Worm (Caenorhabditis elegans): ENCODE data around the gene exc-5.

Gene exc-5

ce11 chrIV:8762471-8762870 is 51.0 kb downstream of the exc-5 start:
- TF ChIP-seq tbx-37 (GFP tag; conservative IDR thresholded peaks at IDR 0.05), result no peak
- TF ChIP-seq F13C5.2 (tag; optimal IDR thresholded peaks at IDR 0.05), result peak; percentile 9
- no peak for TF ChIP-seq hmbx-1 (tag; optimal IDR thresholded peaks at IDR 0.05)

DNA sequence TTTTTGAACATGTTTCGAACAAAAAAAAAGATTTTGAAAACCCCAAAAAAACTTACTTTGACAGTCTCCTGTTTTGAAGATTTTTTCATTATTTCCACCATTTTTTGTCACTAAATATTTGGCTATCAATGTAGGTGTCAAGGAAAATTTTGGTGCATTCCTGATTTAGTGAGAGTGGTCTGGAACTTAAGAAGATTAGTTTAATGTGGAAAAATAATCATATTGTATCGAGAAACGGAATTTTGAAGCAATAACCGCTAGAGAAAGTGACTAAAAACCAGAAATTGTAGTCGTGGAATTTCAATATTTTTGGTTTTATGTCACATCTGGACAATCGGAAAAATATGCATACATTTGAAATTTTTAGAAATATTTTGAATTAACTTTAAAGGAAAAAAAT is 51.6 kb downstream of the exc-5 start, which contains the start of the genes F20C5.11 and klp-11:
Gene F20C5.11, minus strand, starts transcription at position 101 of the 400 bp plus-strand sequence.
Gene klp-11, minus strand, starts transcription at position 171 of the 400 bp plus-strand sequence.
- TF ChIP-seq aly-1 (tag; optimal IDR thresholded peaks at IDR 0.05), result no peak
- TF ChIP-seq B0310.2 (tag; optimal IDR thresholded peaks at IDR 0.05), result no peak
- no peak for TF ChIP-seq tbx-11 (GFP tag; IDR thresholded peaks at IDR 0.05)
- TF ChIP-seq hnd-1 (tag; optimal IDR thresholded peaks at IDR 0.05), result no peak
- TF ChIP-seq tra-4 (tag; optimal IDR thresholded peaks at IDR 0.05), result no peak
- TF ChIP-seq hmg-4 (GFP tag; optimal IDR thresholded peaks at IDR 0.05), result no peak
- TF ChIP-seq pes-1 (GFP tag; IDR thresholded peaks at IDR 0.05), result no peak
- TF ChIP-seq ets-7 (tag; optimal IDR thresholded peaks at IDR 0.05), result no peak
- TF ChIP-seq ama-1 (optimal IDR thresholded peaks at IDR 0.05), result no peak
- no peak for TF ChIP-seq flt-1 (GFP tag; IDR thresholded peaks at IDR 0.05)

- TF ChIP-seq hnd-1 (tag; optimal IDR thresholded peaks at IDR 0.05) (no peak), F13C5.2 (tag; optimal IDR thresholded peaks at IDR 0.05) (no peak), ceh-13 (GFP tag; optimal IDR thresholded peaks at IDR 0.05) (no peak), ets-7 (tag; optimal IDR thresholded peaks at IDR 0.05) (no peak), pes-1 (GFP tag; IDR thresholded peaks at IDR 0.05) (no peak), tbx-11 (GFP tag; IDR thresholded peaks at IDR 0.05) (no peak), sea-1 (GFP tag; conservative IDR thresholded peaks at IDR 0.05) (no peak), hmg-4 (GFP tag; optimal IDR thresholded peaks at IDR 0.05) (no peak), flt-1 (GFP tag; IDR thresholded peaks at IDR 0.05) (no peak), scrt-1 (GFP tag; IDR thresholded peaks at IDR 0.05) (no peak), ceh-36 (tag; optimal IDR thresholded peaks at IDR 0.05) (no peak), aly-1 (tag; optimal IDR thresholded peaks at IDR 0.05) (no peak)
Measured at ce11 chrIV:8758620-8759019, 54.9 kb downstream of the exc-5 start.

DNA sequence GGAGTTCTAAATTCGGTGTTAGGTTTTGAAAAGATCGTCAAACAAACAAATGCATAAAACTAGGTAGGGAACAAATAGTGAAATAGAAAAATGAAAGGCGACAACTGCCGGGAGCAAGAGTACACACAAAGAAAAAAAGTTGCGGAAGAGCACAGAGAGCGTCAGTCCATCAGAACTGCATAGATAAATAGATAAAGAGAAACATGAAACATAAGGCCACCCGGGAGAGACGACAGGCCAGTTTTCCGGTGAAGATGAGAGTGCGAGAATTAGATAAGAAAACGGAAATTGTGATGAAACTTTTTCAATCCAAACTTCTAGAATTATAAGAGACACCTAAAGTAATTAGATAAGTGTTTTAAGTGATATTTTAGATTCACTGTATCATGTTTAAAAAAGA is 55.7 kb downstream of the exc-5 start:
- TF ChIP-seq ceh-36 (tag; optimal IDR thresholded peaks at IDR 0.05), result no peak
- TF ChIP-seq aly-1 (tag; optimal IDR thresholded peaks at IDR 0.05), result no peak
- no peak for TF ChIP-seq tra-4 (tag; optimal IDR thresholded peaks at IDR 0.05)
- no peak for TF ChIP-seq F13C5.2 (tag; optimal IDR thresholded peaks at IDR 0.05)
- no peak for TF ChIP-seq ets-7 (tag; optimal IDR thresholded peaks at IDR 0.05)
- TF ChIP-seq B0310.2 (tag; optimal IDR thresholded peaks at IDR 0.05), result no peak
- TF ChIP-seq ama-1 (optimal IDR thresholded peaks at IDR 0.05), result no peak
- TF ChIP-seq hmg-4 (GFP tag; optimal IDR thresholded peaks at IDR 0.05), result no peak
- no peak for TF ChIP-seq tbx-37 (GFP tag; conservative IDR thresholded peaks at IDR 0.05)
- no peak for TF ChIP-seq hmbx-1 (tag; optimal IDR thresholded peaks at IDR 0.05)
- TF ChIP-seq pes-1 (GFP tag; IDR thresholded peaks at IDR 0.05), result no peak
- TF ChIP-seq scrt-1 (GFP tag; IDR thresholded peaks at IDR 0.05), result no peak
- no peak for TF ChIP-seq hnd-1 (tag; optimal IDR thresholded peaks at IDR 0.05)
- no peak for TF ChIP-seq tbx-11 (GFP tag; IDR thresholded peaks at IDR 0.05)

DNA sequence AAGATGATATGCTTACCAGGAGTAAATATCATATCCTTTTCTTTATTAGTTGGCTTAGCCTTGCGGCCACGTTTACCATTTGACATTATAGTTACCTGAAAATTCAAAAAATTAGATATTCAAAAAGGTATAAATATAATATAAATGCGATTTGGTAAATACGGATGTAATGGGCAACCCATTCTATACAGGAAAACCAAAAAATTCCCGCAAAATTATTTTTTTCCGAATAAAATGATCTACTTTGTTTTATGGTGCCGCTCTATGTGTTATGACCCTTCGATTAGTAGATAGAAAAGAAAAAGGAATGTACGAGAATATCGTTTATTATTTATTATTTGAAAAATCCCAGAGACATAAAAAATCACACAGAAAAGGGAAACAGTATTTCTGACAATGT is 58.7 kb downstream of the exc-5 start, which contains the start of gene elli-1:
Gene elli-1, minus strand, starts transcription at position 101 of the 400 bp plus-strand sequence.
- TF ChIP-seq ets-7 (tag; optimal IDR thresholded peaks at IDR 0.05) (no peak), aly-1 (tag; optimal IDR thresholded peaks at IDR 0.05) (no peak), scrt-1 (GFP tag; IDR thresholded peaks at IDR 0.05) (no peak), hnd-1 (tag; optimal IDR thresholded peaks at IDR 0.05) (no peak), ama-1 (optimal IDR thresholded peaks at IDR 0.05) (no peak), B0310.2 (tag; optimal IDR thresholded peaks at IDR 0.05) (no peak), pes-1 (GFP tag; IDR thresholded peaks at IDR 0.05) (no peak), tbx-37 (GFP tag; conservative IDR thresholded peaks at IDR 0.05) (no peak), ceh-36 (tag; optimal IDR thresholded peaks at IDR 0.05) (no peak)

DNA sequence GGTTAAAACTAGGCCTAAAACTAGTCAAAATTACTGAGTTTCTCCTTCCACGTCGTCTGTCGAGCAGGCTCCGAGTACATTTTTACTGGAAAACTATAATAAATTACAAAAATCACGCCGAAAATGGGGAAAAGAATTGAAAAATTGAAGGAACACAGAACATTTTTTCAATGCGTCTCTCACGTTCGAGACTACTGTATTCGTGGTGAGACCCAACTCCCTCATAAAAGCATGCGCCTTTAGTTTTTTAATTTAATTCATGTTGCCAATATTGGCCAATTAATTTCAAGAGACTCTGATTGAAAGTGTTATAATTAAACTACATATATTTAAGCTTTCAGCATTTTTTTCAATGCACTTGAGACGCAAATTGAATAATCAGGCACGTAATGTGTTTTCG is 59.3 kb downstream of the exc-5 start:
- no peak for TF ChIP-seq aly-1 (tag; optimal IDR thresholded peaks at IDR 0.05)
- TF ChIP-seq flt-1 (GFP tag; IDR thresholded peaks at IDR 0.05), result no peak
- TF ChIP-seq pes-1 (GFP tag; IDR thresholded peaks at IDR 0.05), result no peak
- TF ChIP-seq hmg-4 (GFP tag; optimal IDR thresholded peaks at IDR 0.05), result no peak
- TF ChIP-seq ceh-13 (GFP tag; optimal IDR thresholded peaks at IDR 0.05), result no peak
- TF ChIP-seq F13C5.2 (tag; optimal IDR thresholded peaks at IDR 0.05), result no peak
- no peak for TF ChIP-seq B0310.2 (tag; optimal IDR thresholded peaks at IDR 0.05)
- no peak for TF ChIP-seq hmbx-1 (tag; optimal IDR thresholded peaks at IDR 0.05)
- TF ChIP-seq hnd-1 (tag; optimal IDR thresholded peaks at IDR 0.05), result no peak
- no peak for TF ChIP-seq ama-1 (optimal IDR thresholded peaks at IDR 0.05)

DNA sequence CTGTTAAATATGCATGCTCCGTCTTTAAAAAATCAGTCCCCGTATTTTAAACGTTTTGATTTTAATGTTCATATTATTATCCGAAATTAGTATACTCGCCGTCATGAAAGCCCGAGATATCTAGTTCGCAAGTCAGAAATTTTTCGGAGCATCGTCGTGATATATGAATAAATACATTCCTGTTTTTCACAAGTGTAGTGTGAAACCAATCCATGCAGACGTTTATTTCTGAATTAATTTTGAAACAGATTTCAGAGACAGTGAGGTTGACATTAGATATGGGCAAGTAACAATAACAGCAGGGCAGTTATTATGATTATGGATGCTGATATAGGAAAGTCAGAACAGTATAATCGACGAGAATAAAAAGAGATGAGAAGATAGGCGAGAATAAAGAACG is 61.0 kb downstream of the exc-5 start:
- no peak for TF ChIP-seq pes-1 (GFP tag; IDR thresholded peaks at IDR 0.05)
- no peak for TF ChIP-seq ceh-13 (GFP tag; optimal IDR thresholded peaks at IDR 0.05)
- TF ChIP-seq hmg-4 (GFP tag; optimal IDR thresholded peaks at IDR 0.05), result no peak
- no peak for TF ChIP-seq F13C5.2 (tag; optimal IDR thresholded peaks at IDR 0.05)
- TF ChIP-seq B0310.2 (tag; optimal IDR thresholded peaks at IDR 0.05), result no peak
- TF ChIP-seq hmbx-1 (tag; optimal IDR thresholded peaks at IDR 0.05), result no peak
- no peak for TF ChIP-seq ets-7 (tag; optimal IDR thresholded peaks at IDR 0.05)
- no peak for TF ChIP-seq tbx-37 (GFP tag; conservative IDR thresholded peaks at IDR 0.05)
- no peak for TF ChIP-seq flt-1 (GFP tag; IDR thresholded peaks at IDR 0.05)
- no peak for TF ChIP-seq scrt-1 (GFP tag; IDR thresholded peaks at IDR 0.05)
- no peak for TF ChIP-seq tbx-11 (GFP tag; IDR thresholded peaks at IDR 0.05)
